Worm (Caenorhabditis elegans) whole organism, L1 larva: ENCODE results near the gene tag-234.

Source experiments
- C04F5.9 ChIP-seq: sonication (generic microtip); optimal IDR thresholded peaks from 2 replicates; lab custom pipeline; 2016; ENCODE audit warnings: missing genetic modification characterization, missing compliant biosample characterization
- C16A3.4 ChIP-seq: fragments of 150-350 bp; optimal IDR thresholded peaks from 2 replicates; lab custom pipeline; 2014; ENCODE audit warnings: missing biosample characterization, missing genetic modification characterization
- F16B12.6 ChIP-seq: fragments of 150-350 bp; optimal IDR thresholded peaks from 2 replicates; lab custom pipeline; 2014; ENCODE audit warnings: missing biosample characterization, missing genetic modification characterization
- Y116A8C.19 ChIP-seq: sonication (generic microtip); optimal IDR thresholded peaks from 2 replicates; lab custom pipeline; 2016; ENCODE audit warnings: missing compliant biosample characterization, missing genetic modification characterization, borderline replicate concordance
- alr-1 ChIP-seq: fragments of 200-800 bp; sonication (Bioruptor generic); optimal IDR thresholded peaks from 2 replicates; lab custom pipeline; 2018; ENCODE audit warnings: borderline replicate concordance, mild to moderate bottlenecking, missing genetic modification characterization, missing compliant biosample characterization
- ama-1 ChIP-seq: fragments of 150-350 bp; optimal IDR thresholded peaks from 2 replicates; lab custom pipeline; 2014
- blmp-1 ChIP-seq: fragments of 150-350 bp; optimal IDR thresholded peaks from 2 replicates; lab custom pipeline; 2014; ENCODE audit warnings: missing biosample characterization, missing genetic modification characterization
- ceh-8 ChIP-seq: fragments of 200-800 bp; sonication (Bioruptor generic); optimal IDR thresholded peaks from 2 replicates; lab custom pipeline; 2018; ENCODE audit warnings: mild to moderate bottlenecking, missing genetic modification characterization, moderate library complexity, missing compliant biosample characterization
- ceh-82 ChIP-seq, 3 experiments: fragments of 150-350 bp in 1 of 3; sonication (generic microtip) in 2 of 3; optimal IDR thresholded peaks; 2 replicates each; lab custom pipeline; 2014 to 2017; ENCODE audit warnings: missing biosample characterization in 3 of 3, missing genetic modification characterization in 3 of 3
- ceh-88 ChIP-seq: fragments of 200-800 bp; sonication (Bioruptor generic); IDR thresholded peaks from 2 replicates; pipeline ENCODE4 v1.3.6; 2022; ENCODE audit warnings: missing genetic modification characterization, missing compliant biosample characterization
- ces-1 ChIP-seq: fragments of 150-350 bp; optimal IDR thresholded peaks from 2 replicates; lab custom pipeline; 2014; ENCODE audit warnings: missing biosample characterization, missing genetic modification reagents, missing genetic modification characterization
- dpl-1 ChIP-seq, 3 experiments: fragments of 150-350 bp in 2 of 3; sonication (generic microtip) in 1 of 3; optimal IDR thresholded peaks; 2 replicates each; lab custom pipeline; 2014 to 2017; ENCODE audit warnings: missing biosample characterization in 3 of 3, missing genetic modification characterization in 3 of 3, missing genetic modification reagents in 3 of 3
- dsc-1 ChIP-seq: sonication (generic microtip); optimal IDR thresholded peaks from 2 replicates; lab custom pipeline; 2016; ENCODE audit warnings: mild to moderate bottlenecking, missing genetic modification characterization, missing compliant biosample characterization
- efl-1 ChIP-seq, 4 experiments: fragments of 150-350 bp; optimal IDR thresholded peaks in 3 of 4; peaks in 1 of 4; 1 replicate in 1 of 4; 2 replicates in 3 of 4; lab custom pipeline; 2014; ENCODE audit warnings: missing biosample characterization in 2 of 4, missing genetic modification characterization in 2 of 4, missing genetic modification reagents in 2 of 4
- egl-27 ChIP-seq, 2 experiments: fragments of 150-350 bp in 1 of 2; sonication (generic microtip); optimal IDR thresholded peaks; 3 replicates each; lab custom pipeline; 2017 to 2018; ENCODE audit warnings: missing biosample characterization in 2 of 2, missing genetic modification characterization in 2 of 2, missing genetic modification reagents in 2 of 2
- elt-3 ChIP-seq, 6 experiments: fragments of 150-350 bp in 1 of 6; sonication (generic microtip); optimal IDR thresholded peaks; 2 replicates each; lab custom pipeline; 2017 to 2018; ENCODE audit warnings: missing biosample characterization in 6 of 6, missing genetic modification characterization in 6 of 6, inconsistent platforms in 1 of 6
- fkh-10 ChIP-seq: sonication (generic microtip); optimal IDR thresholded peaks from 2 replicates; lab custom pipeline; 2017; ENCODE audit warnings: missing biosample characterization, missing genetic modification reagents, missing genetic modification characterization
- grh-1 ChIP-seq: fragments of 200-800 bp; sonication (Bioruptor generic); IDR thresholded peaks from 2 replicates; pipeline ENCODE4 v1.3.6; 2022; ENCODE audit warnings: missing genetic modification reagents, missing genetic modification characterization, missing compliant biosample characterization
- hlh-17 ChIP-seq: fragments of 200-800 bp; sonication (Bioruptor generic); optimal IDR thresholded peaks from 2 replicates; lab custom pipeline; 2018; ENCODE audit warnings: missing genetic modification characterization, mild to moderate bottlenecking, missing compliant biosample characterization, moderate library complexity, borderline replicate concordance
- hlh-4 ChIP-seq: sonication (generic microtip); optimal IDR thresholded peaks from 2 replicates; lab custom pipeline; 2016; ENCODE audit warnings: mild to moderate bottlenecking, missing genetic modification characterization, missing compliant biosample characterization
- isw-1 ChIP-seq: fragments of 200-800 bp; sonication (Bioruptor generic); IDR thresholded peaks from 2 replicates; pipeline ENCODE4 v1.3.6; 2022; ENCODE audit warnings: missing genetic modification characterization, missing compliant biosample characterization
- lin-14 ChIP-seq: fragments of 200-800 bp; sonication (Bioruptor generic); optimal IDR thresholded peaks from 2 replicates; lab custom pipeline; 2018; ENCODE audit warnings: mild to moderate bottlenecking, missing genetic modification characterization, moderate library complexity, missing compliant biosample characterization
- lsy-2 ChIP-seq, 2 experiments: fragments of 150-350 bp; optimal IDR thresholded peaks; 2 replicates each; lab custom pipeline; 2014; ENCODE audit warnings: missing biosample characterization in 2 of 2, missing genetic modification characterization in 2 of 2
- mab-9 ChIP-seq: fragments of 200-800 bp; sonication (Bioruptor generic); IDR thresholded peaks from 2 replicates; pipeline ENCODE4 v1.3.6; 2022; ENCODE audit warnings: missing genetic modification reagents, missing genetic modification characterization, missing compliant biosample characterization
- mdl-1 ChIP-seq, 2 experiments: fragments of 150-350 bp; optimal IDR thresholded peaks; 2 replicates each; lab custom pipeline; 2014 to 2017; ENCODE audit warnings: missing biosample characterization in 2 of 2, missing genetic modification characterization in 2 of 2, inconsistent platforms in 1 of 2
- nhr-11 ChIP-seq: fragments of 150-350 bp; optimal IDR thresholded peaks from 2 replicates; lab custom pipeline; 2014; ENCODE audit warnings: missing biosample characterization, missing genetic modification characterization
- nhr-20 ChIP-seq: sonication (generic microtip); optimal IDR thresholded peaks from 2 replicates; lab custom pipeline; 2016; ENCODE audit warnings: mild to moderate bottlenecking, missing genetic modification characterization, missing compliant biosample characterization
- nhr-237 ChIP-seq: fragments of 150-350 bp; optimal IDR thresholded peaks from 2 replicates; lab custom pipeline; 2014; ENCODE audit warnings: missing biosample characterization, missing genetic modification characterization
- nhr-47 ChIP-seq: sonication (generic microtip); optimal IDR thresholded peaks from 2 replicates; lab custom pipeline; 2016; ENCODE audit warnings: mild to moderate bottlenecking, missing genetic modification characterization, moderate library complexity, missing compliant biosample characterization
- nhr-71 ChIP-seq: sonication (generic microtip); optimal IDR thresholded peaks from 2 replicates; lab custom pipeline; 2016; ENCODE audit warnings: mild to moderate bottlenecking, missing genetic modification characterization, moderate library complexity, missing compliant biosample characterization
- nhr-77 ChIP-seq: fragments of 150-350 bp; optimal IDR thresholded peaks from 2 replicates; lab custom pipeline; 2014; ENCODE audit warnings: missing biosample characterization, missing genetic modification characterization
- nhr-85 ChIP-seq: sonication (generic microtip); peaks from one replicate; lab custom pipeline; 2016; ENCODE audit warnings: missing genetic modification characterization, inconsistent platforms, missing compliant biosample characterization
- nhr-90 ChIP-seq: sonication (generic microtip); optimal IDR thresholded peaks from 2 replicates; lab custom pipeline; 2016; ENCODE audit warnings: mild to moderate bottlenecking, missing genetic modification characterization, missing compliant biosample characterization; ENCODE audit not compliant: poor library complexity
- pax-3 ChIP-seq: fragments of 200-800 bp; sonication (Bioruptor generic); optimal IDR thresholded peaks from 2 replicates; lab custom pipeline; 2018; ENCODE audit warnings: mild to moderate bottlenecking, missing genetic modification characterization, moderate library complexity, missing compliant biosample characterization
- pqm-1 ChIP-seq: sonication (generic microtip); optimal IDR thresholded peaks from 3 replicates; lab custom pipeline; 2017; ENCODE audit warnings: missing biosample characterization, missing genetic modification characterization
- rnt-1 ChIP-seq: sonication (generic microtip); optimal IDR thresholded peaks from 2 replicates; lab custom pipeline; 2016; ENCODE audit warnings: mild to moderate bottlenecking, missing genetic modification characterization, moderate library complexity, missing compliant biosample characterization
- snpc-4 ChIP-seq: fragments of 150-350 bp; optimal IDR thresholded peaks from 2 replicates; lab custom pipeline; 2014; ENCODE audit warnings: missing biosample characterization, missing genetic modification characterization
- snu-23 ChIP-seq: sonication (generic microtip); optimal IDR thresholded peaks from 2 replicates; lab custom pipeline; 2016; ENCODE audit warnings: missing genetic modification characterization, missing compliant biosample characterization
- sptf-1 ChIP-seq: fragments of 150-350 bp; optimal IDR thresholded peaks from 2 replicates; lab custom pipeline; 2014; ENCODE audit warnings: missing biosample characterization, missing genetic modification characterization
- sup-37 ChIP-seq: fragments of 200-800 bp; sonication (Bioruptor generic); optimal IDR thresholded peaks from 2 replicates; lab custom pipeline; 2018; ENCODE audit warnings: mild to moderate bottlenecking, missing genetic modification characterization, missing compliant biosample characterization
- tbx-2 ChIP-seq: sonication (generic microtip); optimal IDR thresholded peaks from 2 replicates; lab custom pipeline; 2016; ENCODE audit warnings: missing genetic modification characterization, missing compliant biosample characterization
- tlp-1 ChIP-seq: fragments of 150-350 bp; optimal IDR thresholded peaks from 2 replicates; lab custom pipeline; 2014; ENCODE audit warnings: missing biosample characterization, missing genetic modification characterization
- unc-130 ChIP-seq: fragments of 150-350 bp; optimal IDR thresholded peaks from 2 replicates; lab custom pipeline; 2017; ENCODE audit warnings: missing biosample characterization, missing genetic modification characterization, inconsistent platforms
- unc-30 ChIP-seq: sonication (generic microtip); optimal IDR thresholded peaks from 2 replicates; lab custom pipeline; 2017; ENCODE audit warnings: missing biosample characterization, missing genetic modification characterization
- unc-86 ChIP-seq: sonication (generic microtip); optimal IDR thresholded peaks from 2 replicates; lab custom pipeline; 2016; ENCODE audit warnings: missing genetic modification characterization, missing compliant biosample characterization
- xbp-1 ChIP-seq: sonication (generic microtip); optimal IDR thresholded peaks from 2 replicates; lab custom pipeline; 2016; ENCODE audit warnings: missing genetic modification characterization, missing compliant biosample characterization
- ztf-11 ChIP-seq, 2 experiments: sonication (generic microtip); optimal IDR thresholded peaks; 2 replicates each; lab custom pipeline; 2016 to 2017; ENCODE audit warnings: missing genetic modification characterization in 2 of 2, missing biosample characterization in 1 of 2, missing compliant biosample characterization in 1 of 2

Gene tag-234

ce11 chrII:5836153-5836719 is 27.8 kb upstream of the tag-234 start, which contains the start of gene fzo-1 (continued):
- TF ChIP-seq sptf-1: no peak
- no peak for TF ChIP-seq hlh-17 (GFP tag; lab: Kevin White, UChicago)
- TF ChIP-seq ama-1 (lab: Kevin White, UChicago): no peak
- peak; percentile 61 for TF ChIP-seq tbx-2 (tag; lab: Kevin White, UChicago)
- no peak for TF ChIP-seq unc-130 (tag; lab: Kevin White, UChicago)
- TF ChIP-seq, all 84 proteins: peak for 38

ce11 chrII:5838453-5838852 is 25.5 kb upstream of the tag-234 start, which contains the start of gene ZK1248.15:
ZK1248.15 (minus strand) TSS chrII:5838553.
- TF ChIP-seq unc-30 (no peak), egl-27 (tag; optimal IDR thresholded peaks at IDR 0.05; lab: Kevin White, UChicago) (no peak), ces-1 (no peak), ceh-8 (no peak), mdl-1 (tag; optimal IDR thresholded peaks at IDR 0.05; lab: Kevin White, UChicago) (no peak), fkh-10 (GFP tag; lab: Kevin White, UChicago) (no peak), dpl-1 (GFP tag; optimal IDR thresholded peaks at IDR 0.05; lab: Kevin White, UChicago) (no peak), unc-86 (tag; lab: Kevin White, UChicago) (no peak), tlp-1 (tag; lab: Kevin White, UChicago) (no peak), ama-1 (lab: Kevin White, UChicago) (no peak)

- no peak for TF ChIP-seq pqm-1 (tag; lab: Kevin White, UChicago)
- TF ChIP-seq C04F5.9: no peak
- TF ChIP-seq ama-1 (lab: Kevin White, UChicago): no peak
- no peak for TF ChIP-seq ztf-11 (tag; optimal IDR thresholded peaks at IDR 0.05; lab: Kevin White, UChicago)
- peak in 1 of 3 experiments; percentile 13 for TF ChIP-seq ceh-82 (tag; optimal IDR thresholded peaks at IDR 0.05; lab: Kevin White, UChicago)
- TF ChIP-seq sup-37 (GFP tag; lab: Kevin White, UChicago): no peak
- no peak for TF ChIP-seq hlh-17 (GFP tag; lab: Kevin White, UChicago)
- peak; percentile 14 for TF ChIP-seq dsc-1 (tag; lab: Kevin White, UChicago)
- peak in 1 of 6 experiments; percentile 4 for TF ChIP-seq elt-3 (tag; optimal IDR thresholded peaks at IDR 0.05; lab: Kevin White, UChicago)
- TF ChIP-seq nhr-237 (tag; lab: Kevin White, UChicago): no peak
- no peak for TF ChIP-seq pax-3 (tag; lab: Kevin White, UChicago)
- peak; percentile 43 for TF ChIP-seq nhr-71 (tag; lab: Kevin White, UChicago)
- peak; percentile 42 to 58 for TF ChIP-seq lsy-2 (tag; optimal IDR thresholded peaks at IDR 0.05; lab: Kevin White, UChicago)
- peak; percentile 5 to 49 (median 31) for TF ChIP-seq dpl-1 (GFP tag; optimal IDR thresholded peaks at IDR 0.05; lab: Kevin White, UChicago)
- peak; percentile 54 for TF ChIP-seq C16A3.4 (tag; lab: Kevin White, UChicago)
- peak; percentile 0 for TF ChIP-seq snpc-4 (tag; lab: Kevin White, UChicago)
- TF ChIP-seq efl-1 (optimal IDR thresholded peaks at IDR 0.05; lab: Kevin White, UChicago): peak; percentile 53 to 54
- TF ChIP-seq efl-1 (GFP tag; optimal IDR thresholded peaks at IDR 0.05 in 1 of 2; lab: Kevin White, UChicago): peak; percentile 32 to 95
- TF ChIP-seq nhr-11 (tag; lab: Kevin White, UChicago): no peak
- peak; percentile 32 for TF ChIP-seq unc-130 (tag; lab: Kevin White, UChicago)
- TF ChIP-seq xbp-1 (tag; lab: Kevin White, UChicago): peak; percentile 15
- TF ChIP-seq isw-1: no peak
- no peak for TF ChIP-seq grh-1 (GFP tag; lab: Robert Waterston, UW)
- no peak for TF ChIP-seq hlh-4
- TF ChIP-seq alr-1 (tag; lab: Kevin White, UChicago): no peak
- peak; percentile 56 for TF ChIP-seq rnt-1
- TF ChIP-seq Y116A8C.19 (tag; lab: Kevin White, UChicago): no peak
- TF ChIP-seq mab-9 (GFP tag; lab: Robert Waterston, UW): no peak
- TF ChIP-seq nhr-85 (tag; lab: Kevin White, UChicago): peak; percentile 9
- peak; percentile 88 for TF ChIP-seq F16B12.6
- TF ChIP-seq ceh-88 (GFP tag; lab: Robert Waterston, UW): no peak
- peak; percentile 39 for TF ChIP-seq nhr-20 (tag; lab: Kevin White, UChicago)
- TF ChIP-seq nhr-90: no peak
- no peak for TF ChIP-seq blmp-1
- peak; percentile 35 for TF ChIP-seq nhr-47 (tag; lab: Kevin White, UChicago)
- peak; percentile 13 for TF ChIP-seq lin-14 (GFP tag; lab: Kevin White, UChicago)
- peak; percentile 53 for TF ChIP-seq snu-23
- TF ChIP-seq nhr-77: no peak
These were observed 24.8 kb upstream of the tag-234 start, which contains the start of gene ZK1248.19 for ce11 chrII:5839227-5839626. ZK1248.19 (minus strand) TSS chrII:5839414.
